Fruit fly (Drosophila melanogaster) whole organism, embryonic: Measurements from ENCODE around the gene CG14856.

Experiments
- Antp ChIP-seq: fragments of 200-800 bp; sonication (Bioruptor generic); optimal IDR thresholded peaks from 3 replicates; lab custom pipeline; 2016; ENCODE audit warnings: missing biosample characterization, missing genetic modification characterization
- CG10431 ChIP-seq: fragments of 200-800 bp; sonication (Bioruptor generic); optimal IDR thresholded peaks from 3 replicates; lab custom pipeline; 2018; ENCODE audit warnings: missing biosample characterization, mild to moderate bottlenecking, missing genetic modification characterization
- CG10979 ChIP-seq: fragments of 200-800 bp; sonication (Bioruptor generic); optimal IDR thresholded peaks from 2 replicates; lab custom pipeline; 2018; ENCODE audit warnings: missing biosample characterization, mild to moderate bottlenecking, missing genetic modification characterization, moderate library complexity
- CG11247 ChIP-seq: fragments of 200-800 bp; sonication (Bioruptor generic); IDR thresholded peaks from 2 replicates; pipeline ENCODE4 v1.3.6; 2022; ENCODE audit warnings: missing biosample characterization, missing genetic modification characterization
- CG11696 ChIP-seq: fragments of 200-800 bp; sonication (Bioruptor generic); IDR thresholded peaks from 2 replicates; pipeline ENCODE4 v1.3.6; 2022; ENCODE audit warnings: missing biosample characterization, missing genetic modification characterization
- CG12071 ChIP-seq: fragments of 200-800 bp; sonication (Bioruptor generic); optimal IDR thresholded peaks from 3 replicates; lab custom pipeline; 2018; ENCODE audit warnings: missing biosample characterization, mild to moderate bottlenecking, missing genetic modification characterization
- CG12155 ChIP-seq: fragments of 200-800 bp; sonication (Bioruptor generic); optimal IDR thresholded peaks from 3 replicates; lab custom pipeline; 2016; ENCODE audit warnings: missing biosample characterization, missing genetic modification characterization
- CG1233 ChIP-seq: fragments of 200-800 bp; sonication (Bioruptor generic); optimal IDR thresholded peaks from 4 replicates; lab custom pipeline; 2018; ENCODE audit warnings: missing biosample characterization, mild to moderate bottlenecking, missing genetic modification characterization
- CG12942 ChIP-seq: fragments of 200-800 bp; sonication (Bioruptor generic); optimal IDR thresholded peaks from 3 replicates; lab custom pipeline; 2016; ENCODE audit warnings: missing biosample characterization, missing genetic modification characterization
- CG14965 ChIP-seq: fragments of 200-800 bp; sonication (Bioruptor generic); optimal IDR thresholded peaks from 2 replicates; lab custom pipeline; 2016; ENCODE audit warnings: missing biosample characterization, missing genetic modification characterization, borderline replicate concordance
- CG15514 ChIP-seq: fragments of 200-800 bp; sonication (Bioruptor generic); optimal IDR thresholded peaks from 3 replicates; lab custom pipeline; 2017; ENCODE audit warnings: missing biosample characterization, missing genetic modification characterization, mild to moderate bottlenecking, moderate library complexity, missing genetic modification reagents
- CG2199 ChIP-seq: fragments of 200-800 bp; sonication (Bioruptor generic); IDR thresholded peaks from 3 replicates; pipeline ENCODE4 v1.3.6; 2022; ENCODE audit warnings: missing biosample characterization, missing genetic modification characterization
- CG34422 ChIP-seq: fragments of 200-800 bp; sonication (Bioruptor generic); IDR thresholded peaks from 3 replicates; pipeline ENCODE4 v1.3.6; 2022; ENCODE audit warnings: missing biosample characterization, missing genetic modification characterization
- CG43689 ChIP-seq: fragments of 200-800 bp; sonication (Bioruptor generic); IDR thresholded peaks from 2 replicates; pipeline ENCODE4 v1.3.6; 2022; ENCODE audit warnings: missing biosample characterization, missing genetic modification characterization
- CG4730 ChIP-seq: fragments of 200-800 bp; sonication (Bioruptor generic); IDR thresholded peaks from 2 replicates; pipeline ENCODE4 v1.3.6; 2022; ENCODE audit warnings: missing biosample characterization, missing genetic modification characterization
- CG5180 ChIP-seq: fragments of 200-800 bp; sonication (Bioruptor generic); optimal IDR thresholded peaks from 3 replicates; lab custom pipeline; 2017; ENCODE audit warnings: missing biosample characterization, missing genetic modification characterization, mild to moderate bottlenecking, moderate library complexity, missing genetic modification reagents
- CG7271 ChIP-seq: fragments of 200-800 bp; sonication (Bioruptor generic); optimal IDR thresholded peaks from 2 replicates; lab custom pipeline; 2018; ENCODE audit warnings: missing biosample characterization, mild to moderate bottlenecking, missing genetic modification characterization, moderate library complexity
- CG8924 ChIP-seq: fragments of 200-800 bp; optimal IDR thresholded peaks from 3 replicates; lab custom pipeline; 2019; ENCODE audit warnings: missing biosample characterization, mild to moderate bottlenecking, missing genetic modification characterization, moderate library complexity
- CG9727 ChIP-seq: fragments of 200-800 bp; sonication (Bioruptor generic); optimal IDR thresholded peaks from 3 replicates; lab custom pipeline; 2017; ENCODE audit warnings: missing biosample characterization, mild to moderate bottlenecking, missing genetic modification characterization
- CTCF ChIP-seq: fragments of 200-800 bp; sonication (Bioruptor generic); optimal IDR thresholded peaks from 2 replicates; lab custom pipeline; 2017; ENCODE audit warnings: missing biosample characterization, mild to moderate bottlenecking, missing genetic modification characterization, moderate library complexity
- Camta ChIP-seq: fragments of 200-800 bp; sonication (Bioruptor generic); optimal IDR thresholded peaks from 2 replicates; lab custom pipeline; 2016; ENCODE audit warnings: missing biosample characterization, missing genetic modification characterization
- Dip2 ChIP-seq: fragments of 200-800 bp; sonication (Bioruptor generic); IDR thresholded peaks from 2 replicates; pipeline ENCODE4 v1.3.6; 2022; ENCODE audit warnings: missing biosample characterization, missing genetic modification characterization
- Dp ChIP-seq: fragments of 200-800 bp; sonication (Bioruptor generic); optimal IDR thresholded peaks from 2 replicates; lab custom pipeline; 2018; ENCODE audit warnings: missing biosample characterization, mild to moderate bottlenecking, missing genetic modification characterization, moderate library complexity
- E2f2 ChIP-seq: fragments of 200-800 bp; sonication (Bioruptor generic); IDR thresholded peaks from 2 replicates; pipeline ENCODE4 v1.3.6; 2022; ENCODE audit warnings: missing biosample characterization, missing genetic modification characterization
- Eip74EF ChIP-seq, 2 experiments: fragments of 200-800 bp in 1 of 2; fragments of >200 bp in 1 of 2; sonication (Bioruptor generic) in 1 of 2; optimal IDR thresholded peaks; 2 replicates each; lab custom pipeline; 2017 to 2019; ENCODE audit warnings: missing biosample characterization in 2 of 2, missing genetic modification characterization in 2 of 2, mild to moderate bottlenecking in 1 of 2, moderate library complexity in 1 of 2
- Ets65A ChIP-seq: fragments of 200-800 bp; sonication (Bioruptor generic); peaks from one replicate; lab custom pipeline; 2016; ENCODE audit warnings: missing biosample characterization, missing genetic modification characterization
- Fer2 ChIP-seq: fragments of 200-800 bp; sonication (Bioruptor generic); optimal IDR thresholded peaks from 2 replicates; lab custom pipeline; 2018; ENCODE audit warnings: missing biosample characterization, mild to moderate bottlenecking, missing genetic modification characterization, moderate library complexity
- Hand ChIP-seq: fragments of 200-800 bp; sonication (Bioruptor generic); optimal IDR thresholded peaks from 2 replicates; lab custom pipeline; 2017; ENCODE audit warnings: mild to moderate bottlenecking, missing biosample characterization, missing genetic modification reagents, missing genetic modification characterization
- Hey ChIP-seq: fragments of 200-800 bp; sonication (Bioruptor generic); optimal IDR thresholded peaks from 3 replicates; lab custom pipeline; 2018; ENCODE audit warnings: missing biosample characterization, mild to moderate bottlenecking, missing genetic modification characterization
- Hr51 ChIP-seq, 2 experiments: fragments of 200-800 bp; sonication (Bioruptor generic); optimal IDR thresholded peaks; 2 replicates in 1 of 2; 3 replicates in 1 of 2; lab custom pipeline; 2016 to 2018; ENCODE audit warnings: missing biosample characterization in 2 of 2, missing genetic modification characterization in 2 of 2, mild to moderate bottlenecking in 1 of 2, moderate library complexity in 1 of 2
- NFAT ChIP-seq: fragments of 200-800 bp; sonication (Bioruptor generic); IDR thresholded peaks from 2 replicates; pipeline ENCODE4 v1.3.6; 2022; ENCODE audit warnings: missing biosample characterization, missing genetic modification characterization
- PHDP ChIP-seq: fragments of 200-800 bp; sonication (Bioruptor generic); optimal IDR thresholded peaks from 3 replicates; lab custom pipeline; 2018; ENCODE audit warnings: missing biosample characterization, mild to moderate bottlenecking, missing genetic modification characterization, moderate library complexity
- Usf ChIP-seq: fragments of 200-800 bp; sonication (Bioruptor generic); optimal IDR thresholded peaks from 2 replicates; lab custom pipeline; 2017; ENCODE audit warnings: missing genotype, missing biosample characterization, missing genetic modification characterization
- YL-1 ChIP-seq: fragments of 200-800 bp; sonication (Bioruptor generic); optimal IDR thresholded peaks from 3 replicates; lab custom pipeline; 2017; ENCODE audit warnings: missing biosample characterization, mild to moderate bottlenecking, missing genetic modification characterization
- amos ChIP-seq: fragments of 200-800 bp; sonication (Bioruptor generic); IDR thresholded peaks from 2 replicates; pipeline ENCODE4 v1.3.6; 2022; ENCODE audit warnings: missing biosample characterization, missing genetic modification characterization; ENCODE audit not compliant: partially characterized antibody
- da ChIP-seq: fragments of 200-800 bp; sonication (Bioruptor generic); optimal IDR thresholded peaks from 2 replicates; lab custom pipeline; 2016; ENCODE audit warnings: missing biosample characterization, missing genetic modification characterization
- dan ChIP-seq: fragments of 200-800 bp; sonication (Bioruptor generic); IDR thresholded peaks from 2 replicates; pipeline ENCODE4 v1.3.6; 2022; ENCODE audit warnings: missing biosample characterization, missing genetic modification characterization
- dpn ChIP-seq, 2 experiments: fragments of 200-800 bp; sonication (Bioruptor generic); optimal IDR thresholded peaks; 3 replicates each; lab custom pipeline; 2016; ENCODE audit warnings: missing biosample characterization in 2 of 2, missing genetic modification characterization in 2 of 2
- ewg ChIP-seq: fragments of 200-800 bp; sonication (Bioruptor generic); optimal IDR thresholded peaks from 3 replicates; lab custom pipeline; 2017; ENCODE audit warnings: mild to moderate bottlenecking, missing biosample characterization, missing genetic modification reagents, missing genetic modification characterization
- gsb-n ChIP-seq: fragments of 200-800 bp; sonication (Bioruptor generic); optimal IDR thresholded peaks from 3 replicates; lab custom pipeline; 2018; ENCODE audit warnings: missing biosample characterization, mild to moderate bottlenecking, missing genetic modification characterization
- hkb ChIP-seq, 2 experiments: fragments of 200-800 bp in 1 of 2; fragments of >200 bp in 1 of 2; sonication (Bioruptor generic) in 1 of 2; IDR thresholded peaks in 1 of 2; optimal IDR thresholded peaks in 1 of 2; 2 replicates each; pipeline versions ENCODE4 v1.3.6 to Lab custom; 2017 to 2022; ENCODE audit warnings: missing biosample characterization in 1 of 2, missing genetic modification characterization in 1 of 2
- hth ChIP-seq: fragments of >200 bp; optimal IDR thresholded peaks from 2 replicates; lab custom pipeline; 2017; ENCODE audit warnings: inconsistent platforms
- pros ChIP-seq: fragments of 200-800 bp; sonication (Bioruptor generic); optimal IDR thresholded peaks from 3 replicates; lab custom pipeline; 2019; ENCODE audit warnings: missing biosample characterization, mild to moderate bottlenecking, missing genetic modification characterization, moderate library complexity
- psq ChIP-seq: fragments of 200-800 bp; sonication (Bioruptor generic); optimal IDR thresholded peaks from 2 replicates; lab custom pipeline; 2017; ENCODE audit warnings: missing biosample characterization, missing genetic modification characterization
- run ChIP-seq: fragments of 200-800 bp; sonication (Bioruptor generic); optimal IDR thresholded peaks from 3 replicates; lab custom pipeline; 2018; ENCODE audit warnings: missing biosample characterization, mild to moderate bottlenecking, missing genetic modification characterization
- slp2 ChIP-seq: fragments of 200-800 bp; sonication (Bioruptor generic); optimal IDR thresholded peaks from 2 replicates; lab custom pipeline; 2016; ENCODE audit warnings: missing biosample characterization, missing genetic modification characterization
- sqz ChIP-seq: fragments of 200-800 bp; sonication (Bioruptor generic); optimal IDR thresholded peaks from 3 replicates; lab custom pipeline; 2018; ENCODE audit warnings: missing biosample characterization, mild to moderate bottlenecking, missing genetic modification characterization
- tx ChIP-seq: fragments of 200-800 bp; sonication (Bioruptor generic); optimal IDR thresholded peaks from 2 replicates; lab custom pipeline; 2016; ENCODE audit warnings: missing biosample characterization, missing genetic modification characterization
- z ChIP-seq: fragments of 200-800 bp; sonication (Bioruptor generic); IDR thresholded peaks from 3 replicates; pipeline ENCODE4 v1.3.6; 2022; ENCODE audit warnings: missing biosample characterization, missing genetic modification characterization
- zfh1 ChIP-seq: fragments of 200-800 bp; sonication (Bioruptor generic); IDR thresholded peaks from 3 replicates; pipeline ENCODE4 v1.3.6; 2022; ENCODE audit warnings: missing biosample characterization, missing genetic modification characterization

CG14856 gene

DNA sequence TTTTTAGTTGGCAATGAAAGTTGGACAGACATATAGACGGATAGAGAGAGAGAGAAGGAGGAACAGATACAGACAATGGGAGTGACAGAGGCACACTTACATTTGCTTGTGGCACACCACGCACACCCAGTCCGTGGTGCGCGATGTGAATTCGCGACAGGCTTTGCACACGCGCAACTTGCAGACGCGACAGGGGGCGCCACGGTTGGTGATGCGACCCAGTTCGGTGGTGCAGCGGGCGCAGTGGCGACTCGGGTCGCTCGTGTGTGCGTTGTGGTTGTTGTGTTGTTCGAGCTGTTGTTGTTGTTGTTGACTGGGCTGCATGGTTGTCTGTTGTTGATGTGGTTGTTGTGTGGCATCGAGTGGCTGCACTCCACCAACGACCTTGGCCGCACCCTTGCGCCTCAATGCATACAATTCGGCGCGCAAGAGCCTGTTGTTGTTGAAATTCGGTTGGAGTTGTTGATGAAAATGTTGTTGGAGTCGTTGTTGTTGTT, 31.5 kb downstream of the CG14856 start (continued):
- TF ChIP-seq YL-1 (GFP tag; lab: Kevin White, UChicago) (no peak), Dp (GFP tag; lab: Kevin White, UChicago) (no peak), Fer2 (tag; lab: Kevin White, UChicago) (no peak), Dip2 (GFP tag; lab: Robert Waterston, UW) (no peak), da (no peak), CTCF (GFP tag; lab: Kevin White, UChicago) (peak; percentile 62), Hand (no peak), CG12071 (no peak), CG5180 (GFP tag; lab: Kevin White, UChicago) (no peak), hkb (optimal IDR thresholded peaks at IDR 0.05; lab: Kevin White, UChicago) (no peak), hkb (GFP tag; IDR thresholded peaks at IDR 0.05; lab: Robert Waterston, UW) (no peak), amos (GFP tag; lab: Robert Waterston, UW) (no peak), hth (no peak), CG12942 (no peak), run (tag; lab: Kevin White, UChicago) (no peak), ewg (peak; percentile 39), Ets65A (GFP tag; lab: Kevin White, UChicago) (peak; percentile 88), dan (GFP tag; lab: Robert Waterston, UW) (0 out of 2 replicates have a peak, but pooled peaks have one; percentile 32)
- TF ChIP-seq, all 482 proteins: peak for 5

DNA sequence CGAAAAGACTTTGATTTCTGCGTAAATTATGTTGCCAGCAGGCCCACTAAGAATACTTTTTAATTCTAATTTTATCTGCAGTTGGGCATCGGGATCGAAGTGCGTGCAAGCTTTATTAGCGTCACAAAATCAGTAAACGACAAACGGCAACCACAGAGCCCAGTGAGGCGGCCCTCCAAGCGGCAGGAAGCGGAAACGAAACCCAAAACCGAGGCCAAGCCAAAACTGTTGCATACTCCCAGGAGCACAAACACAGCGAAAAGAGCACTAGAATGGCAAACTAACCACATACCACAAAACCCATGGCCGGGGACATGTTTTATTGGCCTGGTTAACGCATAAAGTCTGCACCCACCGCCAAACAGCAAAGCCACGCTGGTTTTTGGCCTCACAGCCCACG, 33.5 kb downstream of the CG14856 start:
- TF ChIP-seq CG12155 (GFP tag; lab: Kevin White, UChicago): no peak
- TF ChIP-seq Camta (GFP tag; lab: Kevin White, UChicago): no peak
- TF ChIP-seq Usf: no peak
- TF ChIP-seq slp2 (GFP tag; lab: Kevin White, UChicago): no peak
- TF ChIP-seq Hr51 (GFP tag; optimal IDR thresholded peaks at IDR 0.05; lab: Kevin White, UChicago): no peak
- TF ChIP-seq CG14965 (GFP tag; lab: Kevin White, UChicago): peak; percentile 28
- TF ChIP-seq pros (GFP tag; lab: Kevin White, UChicago): no peak
- no peak for TF ChIP-seq E2f2 (GFP tag; lab: Robert Waterston, UW)
- no peak for TF ChIP-seq NFAT
- no peak for TF ChIP-seq CG8924
- TF ChIP-seq Eip74EF (GFP tag; optimal IDR thresholded peaks at IDR 0.05; lab: Kevin White, UChicago): no peak
- TF ChIP-seq dpn (GFP tag; optimal IDR thresholded peaks at IDR 0.05; lab: Kevin White, UChicago): no peak
- no peak for TF ChIP-seq CG11247 (GFP tag; lab: Robert Waterston, UW)
- no peak for TF ChIP-seq CG15514
- TF ChIP-seq psq: no peak
- TF ChIP-seq sqz (GFP tag; lab: Kevin White, UChicago): no peak
- TF ChIP-seq CG10979: no peak
- TF ChIP-seq CG43689 (GFP tag; lab: Robert Waterston, UW): no peak
- peak; percentile 72 for TF ChIP-seq Ets65A (GFP tag; lab: Kevin White, UChicago)
- no peak for TF ChIP-seq CG11696
- no peak for TF ChIP-seq Hey (tag; lab: Kevin White, UChicago)
- TF ChIP-seq CG9727 (GFP tag; lab: Kevin White, UChicago): no peak
- TF ChIP-seq CG2199: 0 out of 3 replicates have a peak, but pooled peaks have one; percentile 51
- no peak for TF ChIP-seq PHDP (tag; lab: Kevin White, UChicago)
- TF ChIP-seq CG10431: no peak
- 0 out of 2 replicates have a peak, but pooled peaks have one; percentile 28 for TF ChIP-seq CG4730
- TF ChIP-seq CG1233: no peak
- TF ChIP-seq CG34422 (GFP tag; lab: Robert Waterston, UW): 0 out of 3 replicates have a peak, but pooled peaks have one; percentile 23
- TF ChIP-seq zfh1 (GFP tag; lab: Robert Waterston, UW): 0 out of 3 replicates have a peak, but pooled peaks have one; percentile 33
- TF ChIP-seq Antp (GFP tag; lab: Kevin White, UChicago): no peak
- no peak for TF ChIP-seq gsb-n (tag; lab: Kevin White, UChicago)
- TF ChIP-seq z (GFP tag; lab: Robert Waterston, UW): no peak
- peak; percentile 44 for TF ChIP-seq CTCF (GFP tag; lab: Kevin White, UChicago)
- TF ChIP-seq CG7271: peak; percentile 36
- no peak for TF ChIP-seq hth
- TF ChIP-seq tx (GFP tag; lab: Kevin White, UChicago): no peak
